Worm (Caenorhabditis elegans): ENCODE data around the gene F17C11.11.
A peak's percentile ranks its signal among the peaks of the same experiment; 100 is the strongest.

ce11 chrV:10897172-10897571, 41.4 kb downstream of the F17C11.11 start:
- TF ChIP-seq ceh-88 (GFP tag; IDR thresholded peaks at IDR 0.05) (peak; percentile 96), fkh-10 (GFP tag; optimal IDR thresholded peaks at IDR 0.05) (peak; percentile 96), sox-4 (tag; optimal IDR thresholded peaks at IDR 0.05) (peak; percentile 97), hlh-17 (GFP tag; optimal IDR thresholded peaks at IDR 0.05; ENCODE audit: borderline replicate concordance) (peak; percentile 37), nhr-12 (tag; optimal IDR thresholded peaks at IDR 0.05) (peak; percentile 31), nhr-11 (tag; optimal IDR thresholded peaks at IDR 0.05) (peak; percentile 99), fkh-4 (tag; optimal IDR thresholded peaks at IDR 0.05; ENCODE audit: borderline replicate concordance) (peak; percentile 88), ztf-11 (tag; optimal IDR thresholded peaks at IDR 0.05) (peak; percentile 56 to 97), egl-27 (tag; optimal IDR thresholded peaks at IDR 0.05) (peak; percentile 83 to 87), irx-1 (tag; optimal IDR thresholded peaks at IDR 0.05) (peak; percentile 98), unc-30 (tag; optimal IDR thresholded peaks at IDR 0.05) (peak; percentile 25), rnt-1 (tag; optimal IDR thresholded peaks at IDR 0.05) (peak; percentile 100), nhr-28 (tag; optimal IDR thresholded peaks at IDR 0.05) (peak; percentile 51)
